Fruit fly (Drosophila melanogaster): ENCODE measurements around the gene CG43779.

DNA sequence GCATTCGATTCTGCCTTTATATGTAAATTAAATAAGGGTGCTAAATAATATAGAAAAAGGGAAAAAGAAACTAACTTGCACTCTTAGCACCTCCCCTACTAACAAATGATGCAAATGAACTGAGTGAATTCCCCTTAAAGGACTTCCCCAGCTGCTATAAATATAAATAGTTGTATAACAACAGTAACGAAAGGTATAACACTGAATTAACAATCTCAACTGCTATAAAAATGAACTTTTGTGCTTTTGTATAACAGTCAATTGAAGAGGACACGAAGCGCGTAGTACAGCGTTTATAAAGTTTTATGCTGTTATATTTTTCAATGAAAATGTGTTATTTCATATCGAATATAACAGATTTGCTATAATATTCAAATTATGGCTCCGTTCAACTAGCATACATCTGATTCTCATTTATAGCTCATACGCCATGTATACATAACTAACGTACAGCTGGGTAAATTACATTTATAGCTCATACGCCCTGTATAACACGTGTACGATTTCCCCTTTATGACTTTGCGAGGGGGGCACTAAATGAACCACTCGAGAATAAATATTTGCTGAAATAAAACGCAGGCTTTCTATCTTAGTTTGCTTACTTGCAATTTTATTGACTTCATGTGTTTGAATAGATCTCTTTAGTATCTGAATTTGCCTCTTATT is 42.8 kb upstream of the CG43779 start:
- TF ChIP-seq CG8119 (GFP tag; IDR thresholded peaks at IDR 0.05) (no peak), salr (GFP tag; optimal IDR thresholded peaks at IDR 0.05) (no peak), CG10669 (GFP tag; optimal IDR thresholded peaks at IDR 0.05) (no peak)

Data from whole organism, prepupa.